Fruit fly (Drosophila melanogaster): ENCODE measurements around the gene CG44869.

DNA sequence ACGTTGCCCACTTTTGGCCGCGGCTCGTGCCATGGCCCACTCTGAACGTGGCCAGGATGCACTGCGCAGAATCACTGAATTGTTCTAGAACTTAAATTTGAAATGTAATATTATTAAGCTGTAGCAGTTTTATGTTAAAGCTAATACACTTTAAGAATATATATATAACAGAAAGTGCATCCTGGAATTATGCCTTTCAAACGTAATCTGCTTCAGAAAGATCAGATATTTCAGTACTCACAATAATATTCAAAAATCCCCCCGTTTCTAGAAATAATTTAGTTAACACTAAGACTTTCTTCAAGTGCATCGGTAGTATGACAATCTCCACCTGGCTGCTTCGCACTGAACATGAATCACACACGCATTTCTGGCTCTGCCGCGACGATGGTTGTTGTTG, 25.8 kb downstream of the CG44869 start:
- TF ChIP-seq usp (GFP tag; optimal IDR thresholded peaks at IDR 0.05) (no peak), N (GFP tag; optimal IDR thresholded peaks at IDR 0.05) (no peak), Mio (GFP tag; optimal IDR thresholded peaks at IDR 0.05) (no peak), pan (optimal IDR thresholded peaks at IDR 0.05) (no peak), lola (GFP tag; optimal IDR thresholded peaks at IDR 0.05) (no peak), h (GFP tag; optimal IDR thresholded peaks at IDR 0.05) (no peak)
